Worm (Caenorhabditis elegans): ENCODE measurements around the gene smf-1.

The smf-1 gene

ce11 chrX:6745515-6745914 is 22.6 kb upstream of the smf-1 start:
- TF ChIP-seq sptf-1 (tag; optimal IDR thresholded peaks at IDR 0.05) (no peak), nhr-237 (tag; optimal IDR thresholded peaks at IDR 0.05) (no peak), snpc-4 (tag; optimal IDR thresholded peaks at IDR 0.05) (no peak), mls-2 (tag; optimal IDR thresholded peaks at IDR 0.05) (no peak)

ce11 chrX:6744978-6745377 is 22.1 kb upstream of the smf-1 start:
- TF ChIP-seq bed-3 (GFP tag; optimal IDR thresholded peaks at IDR 0.05) (no peak), nhr-12 (tag; optimal IDR thresholded peaks at IDR 0.05) (no peak), ces-1 (GFP tag; optimal IDR thresholded peaks at IDR 0.05) (peak; percentile 1)

ce11 chrX:6744537-6744936 is 21.7 kb upstream of the smf-1 start:
- TF ChIP-seq pha-4 (tag; optimal IDR thresholded peaks at IDR 0.05) = no peak
- TF ChIP-seq unc-39 (tag; optimal IDR thresholded peaks at IDR 0.05) = no peak
- no peak for TF ChIP-seq blmp-1 (tag; optimal IDR thresholded peaks at IDR 0.05)
- TF ChIP-seq ceh-83 (GFP tag; optimal IDR thresholded peaks at IDR 0.05) = no peak
- no peak for TF ChIP-seq ham-2 (GFP tag; optimal IDR thresholded peaks at IDR 0.05)
- TF ChIP-seq elt-1 (tag; optimal IDR thresholded peaks at IDR 0.05; ENCODE audit: borderline replicate concordance, insufficient read depth) = no peak
- TF ChIP-seq unc-62 (GFP tag; optimal IDR thresholded peaks at IDR 0.05) = no peak
- no peak for TF ChIP-seq nhr-237 (tag; optimal IDR thresholded peaks at IDR 0.05)
- TF ChIP-seq sem-2 (GFP tag; optimal IDR thresholded peaks at IDR 0.05) = no peak
- no peak for TF ChIP-seq lin-13 (tag; optimal IDR thresholded peaks at IDR 0.05)
- no peak for TF ChIP-seq nhr-76 (tag; optimal IDR thresholded peaks at IDR 0.05)
- no peak for TF ChIP-seq sptf-1 (tag; optimal IDR thresholded peaks at IDR 0.05)
- TF ChIP-seq mab-5 (tag; optimal IDR thresholded peaks at IDR 0.05) = no peak
- no peak for TF ChIP-seq nhr-12 (tag; optimal IDR thresholded peaks at IDR 0.05)

ce11 chrX:6743853-6744346 is 21.0 kb upstream of the smf-1 start:
- TF ChIP-seq hlh-1 (tag; optimal IDR thresholded peaks at IDR 0.05) (peak; percentile 45), snpc-4 (tag; optimal IDR thresholded peaks at IDR 0.05) (no peak), tbx-8 (GFP tag; optimal IDR thresholded peaks at IDR 0.05) (peak; percentile 17), ham-2 (GFP tag; optimal IDR thresholded peaks at IDR 0.05) (peak; percentile 58), mep-1 (tag; optimal IDR thresholded peaks at IDR 0.05) (peak; percentile 39), unc-120 (tag; optimal IDR thresholded peaks at IDR 0.05; ENCODE audit: poor library complexity, severe bottlenecking) (peak; percentile 35), ces-1 (GFP tag; optimal IDR thresholded peaks at IDR 0.05) (no peak), unc-62 (GFP tag; optimal IDR thresholded peaks at IDR 0.05) (peak; percentile 82), pha-4 (tag; optimal IDR thresholded peaks at IDR 0.05) (peak; percentile 42), ceh-83 (GFP tag; optimal IDR thresholded peaks at IDR 0.05) (peak; percentile 23), elt-1 (tag; optimal IDR thresholded peaks at IDR 0.05; ENCODE audit: borderline replicate concordance, insufficient read depth) (peak; percentile 98), nhr-237 (tag; optimal IDR thresholded peaks at IDR 0.05) (peak; percentile 36), sem-2 (GFP tag; optimal IDR thresholded peaks at IDR 0.05) (no peak), mls-2 (tag; optimal IDR thresholded peaks at IDR 0.05) (no peak), nhr-76 (tag; optimal IDR thresholded peaks at IDR 0.05) (no peak), cnd-1 (tag; optimal IDR thresholded peaks at IDR 0.05) (no peak), lsy-2 (tag; optimal IDR thresholded peaks at IDR 0.05) (peak; percentile 10), elt-3 (tag; optimal IDR thresholded peaks at IDR 0.05) (peak; percentile 89), M03D4.4 (tag; optimal IDR thresholded peaks at IDR 0.05) (no peak), lin-13 (tag; optimal IDR thresholded peaks at IDR 0.05) (no peak)

- no peak for TF ChIP-seq tbx-8 (GFP tag; optimal IDR thresholded peaks at IDR 0.05)
- no peak for TF ChIP-seq mls-2 (tag; optimal IDR thresholded peaks at IDR 0.05)
- no peak for TF ChIP-seq unc-62 (GFP tag; optimal IDR thresholded peaks at IDR 0.05)
- TF ChIP-seq unc-39 (tag; optimal IDR thresholded peaks at IDR 0.05) = no peak
- no peak for TF ChIP-seq unc-120 (tag; optimal IDR thresholded peaks at IDR 0.05; ENCODE audit: poor library complexity, severe bottlenecking)
- no peak for TF ChIP-seq sem-2 (GFP tag; optimal IDR thresholded peaks at IDR 0.05)
- no peak for TF ChIP-seq ces-1 (GFP tag; optimal IDR thresholded peaks at IDR 0.05)
- no peak for TF ChIP-seq hlh-1 (tag; optimal IDR thresholded peaks at IDR 0.05)
- no peak for TF ChIP-seq ceh-83 (GFP tag; optimal IDR thresholded peaks at IDR 0.05)
- TF ChIP-seq snpc-4 (tag; optimal IDR thresholded peaks at IDR 0.05) = no peak
- TF ChIP-seq ztf-11 (tag; optimal IDR thresholded peaks at IDR 0.05) = no peak
- TF ChIP-seq pha-4 (tag; optimal IDR thresholded peaks at IDR 0.05) = no peak
- TF ChIP-seq lin-13 (tag; optimal IDR thresholded peaks at IDR 0.05) = no peak
- TF ChIP-seq flh-1 (GFP tag; optimal IDR thresholded peaks at IDR 0.05) = no peak
- TF ChIP-seq ham-2 (GFP tag; optimal IDR thresholded peaks at IDR 0.05) = no peak
Observed at ce11 chrX:6743344-6743743, 20.5 kb upstream of the smf-1 start.

- no peak for TF ChIP-seq mls-2 (tag; optimal IDR thresholded peaks at IDR 0.05)
- TF ChIP-seq unc-120 (tag; optimal IDR thresholded peaks at IDR 0.05; ENCODE audit: poor library complexity, severe bottlenecking) = peak; percentile 5
- no peak for TF ChIP-seq nhr-237 (tag; optimal IDR thresholded peaks at IDR 0.05)
Observed at ce11 chrX:6742891-6743290, 20.0 kb upstream of the smf-1 start.

Data from whole organism, mixed stage, embryonic.